Fruit fly (Drosophila melanogaster) whole organism, embryonic: ENCODE data around the gene Dh44.

Source experiments
- Awh ChIP-seq: fragments of 200-800 bp; sonication (Bioruptor generic); IDR thresholded peaks from 2 replicates; pipeline ENCODE4, ENCODE4 v1.3.6; 2022; ENCODE audit warnings: missing biosample characterization, missing genetic modification characterization
- CG12071 ChIP-seq: fragments of 200-800 bp; sonication (Bioruptor generic); optimal IDR thresholded peaks from 3 replicates; lab custom pipeline; 2018; ENCODE audit warnings: missing biosample characterization, mild to moderate bottlenecking, missing genetic modification characterization
- CG12769 ChIP-seq: fragments of 200-800 bp; sonication (Bioruptor generic); optimal IDR thresholded peaks from 2 replicates; lab custom pipeline; 2019; ENCODE audit warnings: missing biosample characterization, mild to moderate bottlenecking, missing genetic modification characterization, moderate library complexity
- CG13296 ChIP-seq: fragments of 200-800 bp; sonication (Bioruptor generic); optimal IDR thresholded peaks from 3 replicates; lab custom pipeline; 2018; ENCODE audit warnings: missing biosample characterization, mild to moderate bottlenecking, missing genetic modification characterization
- CG1602 ChIP-seq: fragments of 200-800 bp; sonication (Bioruptor generic); optimal IDR thresholded peaks from 3 replicates; lab custom pipeline; 2016; ENCODE audit warnings: missing biosample characterization, missing genetic modification characterization
- CG16863 ChIP-seq: fragments of 200-800 bp; sonication (Bioruptor generic); optimal IDR thresholded peaks from 3 replicates; lab custom pipeline; 2016; ENCODE audit warnings: missing biosample characterization, missing genetic modification characterization
- CG17186 ChIP-seq: fragments of 200-800 bp; sonication (Bioruptor generic); optimal IDR thresholded peaks from 3 replicates; lab custom pipeline; 2017; ENCODE audit warnings: missing biosample characterization, missing genetic modification reagents, missing genetic modification characterization
- CG18011 ChIP-seq: fragments of 200-800 bp; sonication (Bioruptor generic); optimal IDR thresholded peaks from 2 replicates; lab custom pipeline; 2017; ENCODE audit warnings: missing biosample characterization, missing genetic modification characterization, mild to moderate bottlenecking, moderate library complexity, missing genotype
- CG2678 ChIP-seq: fragments of 200-800 bp; sonication (Bioruptor generic); optimal IDR thresholded peaks from 3 replicates; lab custom pipeline; 2019; ENCODE audit warnings: missing biosample characterization, mild to moderate bottlenecking, missing genetic modification characterization, moderate library complexity
- CG34376 ChIP-seq: fragments of 200-800 bp; sonication (Bioruptor generic); optimal IDR thresholded peaks from 2 replicates; lab custom pipeline; 2018; ENCODE audit warnings: missing biosample characterization, mild to moderate bottlenecking, missing genetic modification characterization
- CG34422 ChIP-seq: fragments of 200-800 bp; sonication (Bioruptor generic); IDR thresholded peaks from 3 replicates; pipeline ENCODE4 v1.3.6; 2022; ENCODE audit warnings: missing biosample characterization, missing genetic modification characterization
- CG6854 ChIP-seq: fragments of 200-800 bp; sonication (Bioruptor generic); optimal IDR thresholded peaks from 3 replicates; lab custom pipeline; 2017; ENCODE audit warnings: missing biosample characterization, mild to moderate bottlenecking, missing genetic modification characterization
- CG7357 ChIP-seq: fragments of 200-800 bp; sonication (Bioruptor generic); IDR thresholded peaks from 3 replicates; pipeline ENCODE4 v1.3.6; 2022; ENCODE audit warnings: missing biosample characterization, missing genetic modification characterization
- CG7839 ChIP-seq: fragments of 200-800 bp; sonication (Bioruptor generic); optimal IDR thresholded peaks from 3 replicates; lab custom pipeline; 2018; ENCODE audit warnings: missing biosample characterization, mild to moderate bottlenecking, missing genetic modification characterization, moderate library complexity
- CG8478 ChIP-seq: fragments of >200 bp; optimal IDR thresholded peaks from 2 replicates; lab custom pipeline; 2018
- CG9876 ChIP-seq: fragments of 200-800 bp; sonication (Bioruptor generic); optimal IDR thresholded peaks from 2 replicates; lab custom pipeline; 2016; ENCODE audit warnings: missing biosample characterization, missing genetic modification characterization
- CoRest ChIP-seq: fragments of 200-800 bp; sonication (Bioruptor generic); optimal IDR thresholded peaks from 3 replicates; lab custom pipeline; 2018; ENCODE audit warnings: missing biosample characterization, mild to moderate bottlenecking, missing genetic modification characterization, moderate library complexity
- CrebB ChIP-seq: fragments of 200-800 bp; sonication (Bioruptor generic); optimal IDR thresholded peaks from 3 replicates; lab custom pipeline; 2018; ENCODE audit warnings: missing biosample characterization, mild to moderate bottlenecking, missing genetic modification characterization
- Deaf1 ChIP-seq: fragments of 200-800 bp; optimal IDR thresholded peaks from 3 replicates; lab custom pipeline; 2019; ENCODE audit warnings: missing biosample characterization, mild to moderate bottlenecking, missing genetic modification characterization, moderate library complexity
- MESR4 ChIP-seq: fragments of 200-800 bp; sonication (Bioruptor generic); optimal IDR thresholded peaks from 2 replicates; lab custom pipeline; 2018; ENCODE audit warnings: missing biosample characterization, mild to moderate bottlenecking, missing genetic modification characterization, moderate library complexity
- Med ChIP-seq: fragments of 200-800 bp; sonication (Bioruptor generic); peaks from one replicate; lab custom pipeline; 2016; ENCODE audit warnings: missing biosample characterization, missing genetic modification characterization, mild to moderate bottlenecking, inconsistent platforms, moderate library complexity
- NFAT ChIP-seq: fragments of 200-800 bp; sonication (Bioruptor generic); IDR thresholded peaks from 2 replicates; pipeline ENCODE4 v1.3.6; 2022; ENCODE audit warnings: missing biosample characterization, missing genetic modification characterization
- Nf-YC ChIP-seq: fragments of 200-800 bp; optimal IDR thresholded peaks from 3 replicates; lab custom pipeline; 2019; ENCODE audit warnings: missing biosample characterization, mild to moderate bottlenecking, missing genetic modification characterization, moderate library complexity
- Pdp1 ChIP-seq, 2 experiments: fragments of 200-800 bp; sonication (Bioruptor generic); optimal IDR thresholded peaks; 3 replicates each; lab custom pipeline; 2016; ENCODE audit warnings: missing biosample characterization in 2 of 2, missing genetic modification characterization in 2 of 2, mild to moderate bottlenecking in 1 of 2, moderate library complexity in 1 of 2
- Xbp1 ChIP-seq: fragments of 200-800 bp; sonication (Bioruptor generic); optimal IDR thresholded peaks from 3 replicates; lab custom pipeline; 2016; ENCODE audit warnings: missing biosample characterization, mild to moderate bottlenecking, missing genetic modification characterization
- az2 ChIP-seq: fragments of 200-800 bp; sonication (Bioruptor generic); optimal IDR thresholded peaks from 3 replicates; lab custom pipeline; 2016; ENCODE audit warnings: missing biosample characterization, missing genetic modification characterization
- bcd ChIP-seq: fragments of 200-800 bp; sonication (Bioruptor generic); optimal IDR thresholded peaks from 2 replicates; lab custom pipeline; 2017; ENCODE audit warnings: missing biosample characterization, mild to moderate bottlenecking, missing genetic modification characterization
- chinmo ChIP-seq: fragments of 200-800 bp; sonication (Bioruptor generic); IDR thresholded peaks from 4 replicates; pipeline ENCODE4 v1.3.6; 2022; ENCODE audit warnings: missing biosample characterization, missing genetic modification characterization; ENCODE audit not compliant: partially characterized antibody
- cwo ChIP-seq: fragments of 200-800 bp; sonication (Bioruptor generic); optimal IDR thresholded peaks from 3 replicates; lab custom pipeline; 2017; ENCODE audit warnings: missing biosample characterization, missing genetic modification characterization, mild to moderate bottlenecking, moderate library complexity, missing genetic modification reagents
- dm ChIP-seq: fragments of 200-800 bp; sonication (Bioruptor generic); optimal IDR thresholded peaks from 3 replicates; lab custom pipeline; 2016; ENCODE audit warnings: missing biosample characterization, missing genetic modification characterization
- eve ChIP-seq, 2 experiments: fragments of >200 bp; optimal IDR thresholded peaks; 2 replicates each; lab custom pipeline; 2017; ENCODE audit warnings: missing biosample characterization in 2 of 2, missing genetic modification characterization in 2 of 2
- exex ChIP-seq: fragments of 200-800 bp; sonication (Bioruptor generic); optimal IDR thresholded peaks from 4 replicates; lab custom pipeline; 2018; ENCODE audit warnings: missing biosample characterization, mild to moderate bottlenecking, missing genetic modification characterization, moderate library complexity
- gem ChIP-seq: fragments of 200-800 bp; sonication (Bioruptor generic); optimal IDR thresholded peaks from 2 replicates; lab custom pipeline; 2019; ENCODE audit warnings: missing biosample characterization, mild to moderate bottlenecking, missing genetic modification characterization, moderate library complexity
- hth ChIP-seq: fragments of >200 bp; optimal IDR thresholded peaks from 2 replicates; lab custom pipeline; 2017; ENCODE audit warnings: inconsistent platforms
- kni ChIP-seq: fragments of 200-800 bp; sonication (Bioruptor generic); optimal IDR thresholded peaks from 3 replicates; lab custom pipeline; 2017; ENCODE audit warnings: mild to moderate bottlenecking, missing biosample characterization, missing genetic modification reagents, missing genetic modification characterization
- lov ChIP-seq, 2 experiments: fragments of 200-800 bp in 1 of 2; fragments of >200 bp in 1 of 2; sonication (Bioruptor generic) in 1 of 2; IDR thresholded peaks in 1 of 2; optimal IDR thresholded peaks in 1 of 2; 2 replicates in 1 of 2; 3 replicates in 1 of 2; pipeline versions ENCODE4 v1.3.6 to Lab custom; 2017 to 2022; ENCODE audit warnings: missing biosample characterization in 1 of 2, missing genetic modification characterization in 1 of 2
- mirr ChIP-seq: fragments of 200-800 bp; sonication (Bioruptor generic); optimal IDR thresholded peaks from 3 replicates; lab custom pipeline; 2018; ENCODE audit warnings: missing biosample characterization, mild to moderate bottlenecking, missing genetic modification characterization
- otp ChIP-seq: fragments of 200-800 bp; sonication (Bioruptor generic); IDR thresholded peaks from 3 replicates; pipeline ENCODE4, ENCODE4 v1.3.6; 2022; ENCODE audit warnings: missing biosample characterization, missing genetic modification characterization
- pan ChIP-seq, 4 experiments: fragments of >200 bp in 3 of 4; fragments of 200-800 bp in 1 of 4; sonication (Bioruptor generic) in 1 of 4; optimal IDR thresholded peaks in 3 of 4; IDR thresholded peaks in 1 of 4; 2 replicates each; pipeline versions ENCODE4 v1.3.6 to Lab custom; 2017 to 2022; ENCODE audit warnings: missing biosample characterization in 2 of 4, missing genetic modification characterization in 2 of 4, mixed read lengths in 1 of 4
- ranshi ChIP-seq: fragments of 200-800 bp; sonication (Bioruptor generic); IDR thresholded peaks from 2 replicates; pipeline ENCODE4 v1.3.6; 2022; ENCODE audit warnings: missing biosample characterization, missing genetic modification characterization
- ro ChIP-seq: fragments of 200-800 bp; sonication (Bioruptor generic); IDR thresholded peaks from 2 replicates; pipeline ENCODE4 v1.3.6; 2022; ENCODE audit warnings: missing biosample characterization, missing genetic modification characterization
- sens ChIP-seq: fragments of 200-800 bp; sonication (Bioruptor generic); peaks from one replicate; lab custom pipeline; 2016; ENCODE audit warnings: missing biosample characterization, missing genetic modification characterization
- seq ChIP-seq: fragments of 200-800 bp; sonication (Bioruptor generic); IDR thresholded peaks from 2 replicates; pipeline ENCODE4 v1.3.6; 2022; ENCODE audit warnings: missing biosample characterization, missing genetic modification characterization
- sug ChIP-seq: fragments of 200-800 bp; optimal IDR thresholded peaks from 2 replicates; lab custom pipeline; 2019; ENCODE audit warnings: missing biosample characterization, mild to moderate bottlenecking, missing genetic modification characterization, moderate library complexity
- tgo ChIP-seq: fragments of 200-800 bp; sonication (Bioruptor generic); IDR thresholded peaks from 3 replicates; pipeline ENCODE4 v1.3.6; 2022; ENCODE audit warnings: missing biosample characterization, missing genetic modification characterization
- unpg ChIP-seq: fragments of 200-800 bp; sonication (Bioruptor generic); optimal IDR thresholded peaks from 3 replicates; lab custom pipeline; 2018; ENCODE audit warnings: missing biosample characterization, mild to moderate bottlenecking, missing genetic modification characterization, moderate library complexity
- vvl ChIP-seq: fragments of 200-800 bp; sonication (Bioruptor generic); IDR thresholded peaks from 2 replicates; pipeline ENCODE4 v1.3.6; 2022; ENCODE audit warnings: missing biosample characterization, missing genetic modification characterization
- zen2 ChIP-seq: fragments of 200-800 bp; sonication (Bioruptor generic); IDR thresholded peaks from 3 replicates; pipeline ENCODE4 v1.3.6; 2022; ENCODE audit warnings: missing biosample characterization, missing genetic modification characterization; ENCODE audit not compliant: partially characterized antibody
- zfh1 ChIP-seq: fragments of 200-800 bp; sonication (Bioruptor generic); IDR thresholded peaks from 3 replicates; pipeline ENCODE4 v1.3.6; 2022; ENCODE audit warnings: missing biosample characterization, missing genetic modification characterization

Gene Dh44

dm6 chr3R:9620278-9620677 lies 17.7 kb upstream of the Dh44 start:
- TF ChIP-seq unpg (GFP tag; lab: Kevin White, UChicago): no peak
- TF ChIP-seq CG2678 (tag; lab: Kevin White, UChicago): peak; percentile 6
- TF ChIP-seq exex: peak; percentile 89
- no peak for TF ChIP-seq tgo (GFP tag; lab: Robert Waterston, UW)
- TF ChIP-seq sug: peak; percentile 56
- TF ChIP-seq CG13296 (GFP tag; lab: Kevin White, UChicago): peak; percentile 43
- no peak for TF ChIP-seq ro (GFP tag; lab: Robert Waterston, UW)
- peak; percentile 11 for TF ChIP-seq cwo (GFP tag; lab: Kevin White, UChicago)
- peak; percentile 6 for TF ChIP-seq CG12071 (GFP tag; lab: Kevin White, UChicago)
- TF ChIP-seq Nf-YC (tag; lab: Kevin White, UChicago): peak; percentile 23
- peak; percentile 1 for TF ChIP-seq mirr
- TF ChIP-seq Awh: no peak
- TF ChIP-seq CG34376 (GFP tag; lab: Kevin White, UChicago): peak; percentile 15
- TF ChIP-seq chinmo: 0 out of 4 replicates have a peak, but pooled peaks have one; percentile 45

- TF ChIP-seq CG7357 (no peak), otp (GFP tag; lab: Robert Waterston, UW) (0 out of 3 replicates have a peak, but pooled peaks have one; percentile 12), Awh (peak; percentile 34; the same call in 1 of the 2 replicates), Med (GFP tag; lab: Kevin White, UChicago) (peak; percentile 4), CG7839 (no peak), CG8478 (lab: Kevin White, UChicago) (peak; percentile 51), dm (GFP tag; lab: Kevin White, UChicago) (no peak), kni (GFP tag; lab: Kevin White, UChicago) (peak; percentile 26), CoRest (no peak), zfh1 (GFP tag; lab: Robert Waterston, UW) (0 out of 3 replicates have a peak, but pooled peaks have one; percentile 15), CG9876 (GFP tag; lab: Kevin White, UChicago) (no peak), CG18011 (GFP tag; lab: Kevin White, UChicago) (no peak), Deaf1 (no peak), sens (GFP tag; lab: Kevin White, UChicago) (peak; percentile 29), eve (GFP tag; optimal IDR thresholded peaks at IDR 0.05; lab: Kevin White, UChicago) (no peak), NFAT (GFP tag; lab: Robert Waterston, UW) (0 out of 2 replicates have a peak, but pooled peaks have one; percentile 5), CG16863 (no peak), gem (no peak), Pdp1 (GFP tag; optimal IDR thresholded peaks at IDR 0.05; lab: Kevin White, UChicago) (peak in 1 of 2 experiments; percentile 49), bcd (GFP tag; lab: Kevin White, UChicago) (no peak), zen2 (GFP tag; lab: Robert Waterston, UW) (no peak)
- TF ChIP-seq, all 482 proteins: peak for 9
Observed at dm6 chr3R:9625443-9625842, 12.5 kb upstream of the Dh44 start.

- TF ChIP-seq pan (optimal IDR thresholded peaks at IDR 0.05; lab: Kevin White, UChicago): no peak
- no peak for TF ChIP-seq pan (GFP tag; optimal IDR thresholded peaks at IDR 0.05 in 1 of 2, IDR thresholded peaks at IDR 0.05 in 1 of 2)
- no peak for TF ChIP-seq MESR4 (GFP tag; lab: Kevin White, UChicago)
- 0 out of 2 replicates have a peak, but pooled peaks have one; percentile 13 for TF ChIP-seq vvl
- TF ChIP-seq CG1602: no peak
- no peak for TF ChIP-seq az2 (GFP tag; lab: Kevin White, UChicago)
- TF ChIP-seq CG6854: no peak
- TF ChIP-seq ranshi (GFP tag; lab: Robert Waterston, UW): no peak
- peak; percentile 65 for TF ChIP-seq CG12769 (tag; lab: Kevin White, UChicago)
- no peak for TF ChIP-seq hth (lab: Kevin White, UChicago)
- TF ChIP-seq Med (GFP tag; lab: Kevin White, UChicago): peak; percentile 57
- TF ChIP-seq CrebB (tag; lab: Kevin White, UChicago): no peak
- TF ChIP-seq seq: no peak
- no peak for TF ChIP-seq eve (GFP tag; optimal IDR thresholded peaks at IDR 0.05; lab: Kevin White, UChicago)
- no peak for TF ChIP-seq lov (optimal IDR thresholded peaks at IDR 0.05; lab: Kevin White, UChicago)
- TF ChIP-seq lov (GFP tag; IDR thresholded peaks at IDR 0.05; lab: Robert Waterston, UW): 0 out of 3 replicates have a peak, but pooled peaks have one; percentile 57
- no peak for TF ChIP-seq CG17186 (GFP tag; lab: Kevin White, UChicago)
- TF ChIP-seq Xbp1: no peak
- TF ChIP-seq CG34422 (GFP tag; lab: Robert Waterston, UW): 0 out of 3 replicates have a peak, but pooled peaks have one; percentile 8
Observed at dm6 chr3R:9626266-9626665, 11.7 kb upstream of the Dh44 start.
